Worm (Caenorhabditis elegans) whole organism, L4/young adult: ENCODE results near the gene sec-61.G.

ENCODE experiments used
- W03F9.2 ChIP-seq: fragments of 150-350 bp; optimal IDR thresholded peaks from 2 replicates; lab custom pipeline; 2014; ENCODE audit warnings: missing biosample characterization, missing genetic modification characterization
- dao-5 ChIP-seq: sonication (generic microtip); optimal IDR thresholded peaks from 2 replicates; lab custom pipeline; 2016; ENCODE audit warnings: missing genotype, missing genetic modification characterization, moderate library complexity, missing compliant biosample characterization
- him-1 ChIP-seq: sonication (generic microtip); optimal IDR thresholded peaks from 2 replicates; lab custom pipeline; 2016; ENCODE audit warnings: missing genotype, missing genetic modification reagents, missing genetic modification characterization, missing compliant biosample characterization

ce11 chrV:10860526-10861037 is 36.4 kb downstream of the sec-61.G start:
- no peak for TF ChIP-seq dao-5 (tag; lab: Kevin White, UChicago)
- TF ChIP-seq him-1 (tag; lab: Kevin White, UChicago) = no peak
- no peak for TF ChIP-seq W03F9.2 (tag; lab: Kevin White, UChicago)
